Worm (Caenorhabditis elegans) whole organism, L3 larva: ENCODE results near the gene F42C5.6.

Experiments used
- R02D3.7 ChIP-seq: fragments of 150-350 bp; optimal IDR thresholded peaks from 2 replicates; lab custom pipeline; 2014; ENCODE audit warnings: missing biosample characterization, missing genetic modification characterization
- ama-1 ChIP-seq: fragments of 150-350 bp; optimal IDR thresholded peaks from 2 replicates; lab custom pipeline; 2018
- daf-12 ChIP-seq: fragments of 150-350 bp; optimal IDR thresholded peaks from 2 replicates; lab custom pipeline; 2014; ENCODE audit warnings: missing biosample characterization, missing genetic modification reagents, missing genetic modification characterization
- fos-1 ChIP-seq: fragments of 150-350 bp; optimal IDR thresholded peaks from 2 replicates; lab custom pipeline; 2014; ENCODE audit warnings: missing biosample characterization, missing genetic modification characterization
- mdl-1 ChIP-seq: fragments of 150-350 bp; optimal IDR thresholded peaks from 2 replicates; lab custom pipeline; 2014; ENCODE audit warnings: missing biosample characterization, missing genetic modification characterization
- snpc-4 ChIP-seq: fragments of 150-350 bp; optimal IDR thresholded peaks from 2 replicates; lab custom pipeline; 2014; ENCODE audit warnings: missing biosample characterization, missing genetic modification characterization
- unc-62 ChIP-seq: fragments of 150-350 bp; sonication (generic microtip); optimal IDR thresholded peaks from 4 replicates; lab custom pipeline; 2014; ENCODE audit warnings: missing biosample characterization, missing genetic modification reagents, missing genetic modification characterization
- zag-1 ChIP-seq: fragments of 150-350 bp; optimal IDR thresholded peaks from 2 replicates; lab custom pipeline; 2014; ENCODE audit warnings: missing biosample characterization, missing genetic modification characterization
- ztf-11 ChIP-seq: fragments of 150-350 bp; optimal IDR thresholded peaks from 2 replicates; lab custom pipeline; 2014; ENCODE audit warnings: missing biosample characterization, missing genetic modification characterization
- ztf-4 ChIP-seq: fragments of 150-350 bp; optimal IDR thresholded peaks from 2 replicates; lab custom pipeline; 2014; ENCODE audit warnings: missing biosample characterization, missing genetic modification characterization

DNA sequence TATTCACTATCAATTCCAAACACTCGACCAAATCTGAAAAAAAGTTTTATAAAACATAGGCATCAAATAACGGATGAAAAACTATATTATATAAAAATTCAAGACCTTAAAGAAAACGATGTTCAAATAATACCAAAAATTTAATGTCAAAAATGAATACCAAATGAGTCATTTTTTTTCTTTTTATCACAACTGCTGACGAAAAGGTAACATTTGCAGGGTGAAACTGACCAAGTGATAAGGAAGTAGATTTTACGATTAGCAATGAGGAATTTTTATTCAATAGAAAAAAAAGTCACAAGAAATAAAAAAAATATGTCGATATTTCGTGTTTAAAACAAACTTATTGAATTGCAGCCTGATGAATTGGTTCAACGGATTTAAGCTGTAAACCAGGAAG, 23.0 kb downstream of the F42C5.6 start, which contains the start of gene C06E4.8:
- TF ChIP-seq ama-1 (lab: Kevin White, UChicago) (no peak), unc-62 (no peak), ztf-11 (tag; lab: Kevin White, UChicago) (no peak), daf-12 (tag; lab: Kevin White, UChicago) (no peak), zag-1 (no peak), R02D3.7 (tag; lab: Kevin White, UChicago) (no peak), snpc-4 (tag; lab: Kevin White, UChicago) (no peak), ztf-4 (tag; lab: Kevin White, UChicago) (no peak), fos-1 (tag; lab: Kevin White, UChicago) (no peak), mdl-1 (tag; lab: Kevin White, UChicago) (no peak)
